Worm (Caenorhabditis elegans): Measurements from ENCODE around the gene F46G10.2.
A peak's percentile ranks its signal among the peaks of the same experiment; 100 is the strongest.

F46G10.2 gene

DNA sequence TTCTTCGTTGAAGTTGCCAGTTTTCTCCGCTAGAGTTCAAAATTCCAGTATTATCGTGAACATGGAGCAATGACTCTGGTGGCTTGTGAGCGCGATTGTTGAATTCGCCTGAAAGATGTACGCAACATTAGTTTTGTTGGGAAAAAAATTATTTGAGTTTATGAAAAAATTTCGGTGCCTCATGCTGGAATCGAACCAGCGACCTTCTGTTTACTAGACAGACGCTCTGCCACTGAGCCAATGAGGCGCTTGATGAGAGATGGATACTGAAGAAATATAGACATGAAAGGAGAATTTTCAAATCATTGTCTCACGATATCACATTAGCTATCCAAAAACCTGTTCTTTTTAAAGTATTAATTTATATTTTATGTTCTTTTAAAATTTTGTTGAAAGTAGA, 39.3 kb upstream of the F46G10.2 start (continued):
- TF ChIP-seq cey-2 (tag; optimal IDR thresholded peaks at IDR 0.05; ENCODE audit: borderline replicate concordance, insufficient read depth) (no peak), hmg-1.1 (GFP tag; IDR thresholded peaks at IDR 0.05) (no peak), T20F7.1 (GFP tag; optimal IDR thresholded peaks at IDR 0.05) (no peak), mep-1 (tag; optimal IDR thresholded peaks at IDR 0.05) (no peak), F37D6.2 (tag; optimal IDR thresholded peaks at IDR 0.05) (no peak), nhr-111 (GFP tag; optimal IDR thresholded peaks at IDR 0.05) (peak; percentile 65), mxl-3 (GFP tag; optimal IDR thresholded peaks at IDR 0.05) (peak; percentile 10), gei-8 (GFP tag; optimal IDR thresholded peaks at IDR 0.05) (no peak), mdl-1 (tag; optimal IDR thresholded peaks at IDR 0.05) (no peak), mes-2 (tag; optimal IDR thresholded peaks at IDR 0.05; ENCODE audit: poor library complexity, severe bottlenecking) (no peak), tag-97 (GFP tag; IDR thresholded peaks at IDR 0.05) (no peak), Y75B8A.6 (GFP tag; IDR thresholded peaks at IDR 0.05) (no peak), snpc-1.2 (GFP tag; IDR thresholded peaks at IDR 0.05) (no peak), pha-4 (GFP tag; IDR thresholded peaks at IDR 0.05) (peak; percentile 82), pha-4 (tag; optimal IDR thresholded peaks at IDR 0.05) (no peak), vab-7 (GFP tag; IDR thresholded peaks at IDR 0.05) (peak; percentile 83), daf-19 (GFP tag; conservative IDR thresholded peaks at IDR 0.05) (no peak), nhr-42 (GFP tag; IDR thresholded peaks at IDR 0.05) (no peak), daf-8 (GFP tag; IDR thresholded peaks at IDR 0.05) (no peak), ceh-82 (tag; optimal IDR thresholded peaks at IDR 0.05) (no peak), aha-1 (tag) (no peak), nhr-77 (tag; optimal IDR thresholded peaks at IDR 0.05) (no peak), pqm-1 (tag; optimal IDR thresholded peaks at IDR 0.05) (no peak), ceh-32 (tag; optimal IDR thresholded peaks at IDR 0.05; ENCODE audit: poor library complexity) (no peak), dmd-6 (GFP tag; IDR thresholded peaks at IDR 0.05) (peak; percentile 23; the same call in 1 of the 2 replicates), lin-13 (GFP tag; optimal IDR thresholded peaks at IDR 0.05) (no peak), nhr-102 (tag; optimal IDR thresholded peaks at IDR 0.05) (peak; percentile 29), dmd-8 (GFP tag; IDR thresholded peaks at IDR 0.05) (peak; percentile 87), hlh-30 (tag; optimal IDR thresholded peaks at IDR 0.05; ENCODE audit: insufficient read depth) (no peak), F44E2.7 (GFP tag; IDR thresholded peaks at IDR 0.05) (no peak), zip-11 (GFP tag; IDR thresholded peaks at IDR 0.05) (no peak), jun-1 (tag; optimal IDR thresholded peaks at IDR 0.05) (no peak), lin-29 (GFP tag; IDR thresholded peaks at IDR 0.05) (no peak), nhr-76 (tag; optimal IDR thresholded peaks at IDR 0.05) (no peak), lin-15B (tag; optimal IDR thresholded peaks at IDR 0.05) (no peak), nhr-10 (tag; optimal IDR thresholded peaks at IDR 0.05) (no peak), dmd-9 (GFP tag; IDR thresholded peaks at IDR 0.05) (no peak), aly-2 (tag; optimal IDR thresholded peaks at IDR 0.05) (no peak), nhr-28 (tag; optimal IDR thresholded peaks at IDR 0.05) (no peak), ztf-7 (tag; optimal IDR thresholded peaks at IDR 0.05) (no peak), nhr-41 (GFP tag; IDR thresholded peaks at IDR 0.05) (peak; percentile 64; the same call in 1 of the 2 replicates), arid-1 (GFP tag; conservative IDR thresholded peaks at IDR 0.05) (peak; percentile 70; the same call in 1 of the 2 replicates), lir-3 (tag; optimal IDR thresholded peaks at IDR 0.05) (peak; percentile 59), hif-1 (tag; optimal IDR thresholded peaks at IDR 0.05) (no peak), F10B5.3 (tag; optimal IDR thresholded peaks at IDR 0.05) (no peak), Y5F2A.4 (GFP tag; optimal IDR thresholded peaks at IDR 0.05) (peak; percentile 28), unc-39 (tag; optimal IDR thresholded peaks at IDR 0.05) (no peak), ces-1 (GFP tag; optimal IDR thresholded peaks at IDR 0.05) (no peak), ceh-28 (tag; optimal IDR thresholded peaks at IDR 0.05) (no peak), sdz-12 (GFP tag; optimal IDR thresholded peaks at IDR 0.05) (no peak), skn-1 (tag; optimal IDR thresholded peaks at IDR 0.05) (no peak), duxl-1 (tag; optimal IDR thresholded peaks at IDR 0.05; ENCODE audit: poor library complexity) (peak; percentile 35)
